Fruit fly (Drosophila melanogaster) whole organism, embryonic: ENCODE data around the gene CG6409.
A peak's percentile ranks its signal among the peaks of the same experiment; 100 is the strongest.

ENCODE experiments used
- Ada2b ChIP-seq: fragments of 200-800 bp; sonication (Bioruptor generic); IDR thresholded peaks from 2 replicates; pipeline ENCODE4 v1.3.6; 2022; ENCODE audit warnings: missing biosample characterization, missing genetic modification characterization
- Awh ChIP-seq: fragments of 200-800 bp; sonication (Bioruptor generic); IDR thresholded peaks from 2 replicates; pipeline ENCODE4, ENCODE4 v1.3.6; 2022; ENCODE audit warnings: missing biosample characterization, missing genetic modification characterization
- BtbVII ChIP-seq: fragments of 200-800 bp; sonication (Bioruptor generic); optimal IDR thresholded peaks from 3 replicates; lab custom pipeline; 2017; ENCODE audit warnings: missing biosample characterization, mild to moderate bottlenecking, missing genetic modification characterization
- CG10267 ChIP-seq: fragments of 200-800 bp; sonication (Bioruptor generic); optimal IDR thresholded peaks from 2 replicates; lab custom pipeline; 2018; ENCODE audit warnings: missing biosample characterization, mild to moderate bottlenecking, missing genetic modification characterization, moderate library complexity
- CG10321 ChIP-seq: fragments of 200-800 bp; sonication (Bioruptor generic); IDR thresholded peaks from 2 replicates; pipeline ENCODE4 v1.3.6; 2022; ENCODE audit warnings: missing biosample characterization, missing genetic modification characterization
- CG10431 ChIP-seq: fragments of 200-800 bp; sonication (Bioruptor generic); optimal IDR thresholded peaks from 3 replicates; lab custom pipeline; 2018; ENCODE audit warnings: missing biosample characterization, mild to moderate bottlenecking, missing genetic modification characterization
- CG11247 ChIP-seq: fragments of 200-800 bp; sonication (Bioruptor generic); IDR thresholded peaks from 2 replicates; pipeline ENCODE4 v1.3.6; 2022; ENCODE audit warnings: missing biosample characterization, missing genetic modification characterization
- CG13624 ChIP-seq: fragments of 200-800 bp; sonication (Bioruptor generic); optimal IDR thresholded peaks from 2 replicates; lab custom pipeline; 2016; ENCODE audit warnings: missing biosample characterization, missing genetic modification characterization
- CG15269 ChIP-seq: fragments of 200-800 bp; sonication (Bioruptor generic); optimal IDR thresholded peaks from 2 replicates; lab custom pipeline; 2018; ENCODE audit warnings: missing biosample characterization, mild to moderate bottlenecking, missing genetic modification characterization, moderate library complexity
- CG2202 ChIP-seq: fragments of 200-800 bp; sonication (Bioruptor generic); optimal IDR thresholded peaks from 2 replicates; lab custom pipeline; 2018; ENCODE audit warnings: missing biosample characterization, mild to moderate bottlenecking, missing genetic modification characterization
- CG2875 ChIP-seq: fragments of 200-800 bp; sonication (Bioruptor generic); optimal IDR thresholded peaks from 2 replicates; lab custom pipeline; 2017; ENCODE audit warnings: missing biosample characterization, mild to moderate bottlenecking, missing genetic modification characterization, missing genetic modification reagents
- CG30403 ChIP-seq: fragments of 200-800 bp; sonication (Bioruptor generic); optimal IDR thresholded peaks from 3 replicates; lab custom pipeline; 2016; ENCODE audit warnings: missing biosample characterization, missing genetic modification characterization
- CG33213 ChIP-seq: fragments of 200-800 bp; sonication (Bioruptor generic); optimal IDR thresholded peaks from 3 replicates; lab custom pipeline; 2016; ENCODE audit warnings: missing biosample characterization, missing genetic modification characterization
- CG3726 ChIP-seq: fragments of 200-800 bp; sonication (Bioruptor generic); IDR thresholded peaks from 3 replicates; pipeline ENCODE4, ENCODE4 v1.3.6; 2022; ENCODE audit warnings: missing biosample characterization, missing genetic modification characterization
- CG4730 ChIP-seq: fragments of 200-800 bp; sonication (Bioruptor generic); IDR thresholded peaks from 2 replicates; pipeline ENCODE4 v1.3.6; 2022; ENCODE audit warnings: missing biosample characterization, missing genetic modification characterization
- CG6654 ChIP-seq: fragments of 200-800 bp; sonication (Bioruptor generic); optimal IDR thresholded peaks from 2 replicates; lab custom pipeline; 2017; ENCODE audit warnings: missing biosample characterization, mild to moderate bottlenecking, missing genetic modification characterization
- CG6791 ChIP-seq: fragments of 200-800 bp; sonication (Bioruptor generic); IDR thresholded peaks from 3 replicates; pipeline ENCODE4 v1.3.6; 2022; ENCODE audit warnings: missing biosample characterization, missing genetic modification characterization; ENCODE audit not compliant: partially characterized antibody
- CG7556 ChIP-seq: fragments of 200-800 bp; sonication (Bioruptor generic); optimal IDR thresholded peaks from 2 replicates; lab custom pipeline; 2017; ENCODE audit warnings: missing biosample characterization, mild to moderate bottlenecking, missing genetic modification characterization
- CG8765 ChIP-seq: fragments of 200-800 bp; sonication (Bioruptor generic); IDR thresholded peaks from 2 replicates; pipeline ENCODE4 v1.3.6; 2022; ENCODE audit warnings: missing biosample characterization, missing genetic modification characterization
- CkIIα-i1 ChIP-seq: fragments of 200-800 bp; sonication (Bioruptor generic); IDR thresholded peaks from 2 replicates; pipeline ENCODE4 v1.3.6; 2022; ENCODE audit warnings: missing biosample characterization, missing genetic modification characterization
- Dbx ChIP-seq: fragments of 200-800 bp; sonication (Bioruptor generic); IDR thresholded peaks from 3 replicates; pipeline ENCODE4 v1.3.6; 2022; ENCODE audit warnings: missing biosample characterization, missing genetic modification characterization
- Gsc ChIP-seq: fragments of 200-800 bp; sonication (Bioruptor generic); IDR thresholded peaks from 2 replicates; pipeline ENCODE4 v1.3.6; 2022; ENCODE audit warnings: missing biosample characterization, missing genetic modification characterization
- Hey ChIP-seq: fragments of 200-800 bp; sonication (Bioruptor generic); optimal IDR thresholded peaks from 3 replicates; lab custom pipeline; 2018; ENCODE audit warnings: missing biosample characterization, mild to moderate bottlenecking, missing genetic modification characterization
- Hsf ChIP-seq: fragments of 200-800 bp; sonication (Bioruptor generic); optimal IDR thresholded peaks from 3 replicates; lab custom pipeline; 2016; ENCODE audit warnings: missing biosample characterization, missing genetic modification characterization
- Mad ChIP-seq: fragments of 200-800 bp; sonication (Bioruptor generic); optimal IDR thresholded peaks from 2 replicates; lab custom pipeline; 2016; ENCODE audit warnings: missing biosample characterization, missing genetic modification characterization
- Oli ChIP-seq: fragments of 200-800 bp; sonication (Bioruptor generic); optimal IDR thresholded peaks from 2 replicates; lab custom pipeline; 2018; ENCODE audit warnings: missing biosample characterization, mild to moderate bottlenecking, missing genetic modification characterization, moderate library complexity
- Opbp ChIP-seq: fragments of 200-800 bp; sonication (Bioruptor generic); IDR thresholded peaks from 3 replicates; pipeline ENCODE4 v1.3.6; 2022; ENCODE audit warnings: missing biosample characterization, missing genetic modification characterization; ENCODE audit not compliant: partially characterized antibody
- az2 ChIP-seq: fragments of 200-800 bp; sonication (Bioruptor generic); optimal IDR thresholded peaks from 3 replicates; lab custom pipeline; 2016; ENCODE audit warnings: missing biosample characterization, missing genetic modification characterization
- bsh ChIP-seq, 2 experiments: fragments of 200-800 bp; sonication (Bioruptor generic); optimal IDR thresholded peaks; 2 replicates each; lab custom pipeline; 2017 to 2018; ENCODE audit warnings: mild to moderate bottlenecking in 2 of 2, missing biosample characterization in 2 of 2, missing genetic modification characterization in 2 of 2, moderate library complexity in 1 of 2
- btn ChIP-seq: fragments of 200-800 bp; sonication (Bioruptor generic); optimal IDR thresholded peaks from 2 replicates; lab custom pipeline; 2016; ENCODE audit warnings: missing biosample characterization, missing genetic modification characterization
- cg ChIP-seq: fragments of 200-800 bp; sonication (Bioruptor generic); optimal IDR thresholded peaks from 3 replicates; lab custom pipeline; 2019; ENCODE audit warnings: missing biosample characterization, mild to moderate bottlenecking, missing genetic modification characterization, moderate library complexity
- crc ChIP-seq: fragments of 200-800 bp; sonication (Bioruptor generic); optimal IDR thresholded peaks from 2 replicates; lab custom pipeline; 2016; ENCODE audit warnings: missing biosample characterization, missing genetic modification characterization
- dimm ChIP-seq: fragments of 200-800 bp; sonication (Bioruptor generic); IDR thresholded peaks from 2 replicates; pipeline ENCODE4 v1.3.6; 2022; ENCODE audit warnings: missing biosample characterization, missing genetic modification characterization
- disco-r ChIP-seq: fragments of 200-800 bp; sonication (Bioruptor generic); optimal IDR thresholded peaks from 2 replicates; lab custom pipeline; 2016; ENCODE audit warnings: missing biosample characterization, missing genetic modification characterization
- ems ChIP-seq: fragments of 200-800 bp; sonication (Bioruptor generic); optimal IDR thresholded peaks from 3 replicates; lab custom pipeline; 2016; ENCODE audit warnings: missing biosample characterization, missing genetic modification characterization
- fd96Cb ChIP-seq: fragments of 200-800 bp; sonication (Bioruptor generic); optimal IDR thresholded peaks from 2 replicates; lab custom pipeline; 2018; ENCODE audit warnings: missing biosample characterization, mild to moderate bottlenecking, missing genetic modification characterization, moderate library complexity
- gem ChIP-seq: fragments of 200-800 bp; sonication (Bioruptor generic); optimal IDR thresholded peaks from 2 replicates; lab custom pipeline; 2019; ENCODE audit warnings: missing biosample characterization, mild to moderate bottlenecking, missing genetic modification characterization, moderate library complexity
- knrl ChIP-seq: fragments of 200-800 bp; sonication (Bioruptor generic); IDR thresholded peaks from 3 replicates; pipeline ENCODE4 v1.3.6; 2022; ENCODE audit warnings: missing biosample characterization, missing genetic modification characterization; ENCODE audit not compliant: partially characterized antibody
- lbe ChIP-seq: fragments of 200-800 bp; sonication (Bioruptor generic); optimal IDR thresholded peaks from 2 replicates; lab custom pipeline; 2016; ENCODE audit warnings: missing biosample characterization, mild to moderate bottlenecking, missing genetic modification characterization
- lov ChIP-seq, 2 experiments: fragments of 200-800 bp in 1 of 2; fragments of >200 bp in 1 of 2; sonication (Bioruptor generic) in 1 of 2; IDR thresholded peaks in 1 of 2; optimal IDR thresholded peaks in 1 of 2; 2 replicates in 1 of 2; 3 replicates in 1 of 2; pipeline versions ENCODE4 v1.3.6 to Lab custom; 2017 to 2022; ENCODE audit warnings: missing biosample characterization in 1 of 2, missing genetic modification characterization in 1 of 2
- luna ChIP-seq: fragments of 200-800 bp; sonication (Bioruptor generic); optimal IDR thresholded peaks from 2 replicates; lab custom pipeline; 2016; ENCODE audit warnings: missing biosample characterization, missing genetic modification characterization
- mirr ChIP-seq: fragments of 200-800 bp; sonication (Bioruptor generic); optimal IDR thresholded peaks from 3 replicates; lab custom pipeline; 2018; ENCODE audit warnings: missing biosample characterization, mild to moderate bottlenecking, missing genetic modification characterization
- mld ChIP-seq: fragments of 200-800 bp; sonication (Bioruptor generic); IDR thresholded peaks from 3 replicates; pipeline ENCODE4 v1.3.6; 2022; ENCODE audit warnings: missing biosample characterization, missing genetic modification characterization; ENCODE audit not compliant: partially characterized antibody
- oc ChIP-seq: fragments of 200-800 bp; sonication (Bioruptor generic); optimal IDR thresholded peaks from 2 replicates; lab custom pipeline; 2018; ENCODE audit warnings: missing biosample characterization, mild to moderate bottlenecking, missing genetic modification characterization, moderate library complexity
- odd ChIP-seq: fragments of 200-800 bp; sonication (Bioruptor generic); optimal IDR thresholded peaks from 2 replicates; lab custom pipeline; 2017; ENCODE audit warnings: missing biosample characterization, mild to moderate bottlenecking, missing genetic modification characterization
- sim ChIP-seq: fragments of 200-800 bp; sonication (Bioruptor generic); IDR thresholded peaks from 2 replicates; pipeline ENCODE4 v1.3.6; 2022; ENCODE audit warnings: missing biosample characterization, missing genetic modification characterization
- sima ChIP-seq: fragments of 200-800 bp; sonication (Bioruptor generic); optimal IDR thresholded peaks from 2 replicates; lab custom pipeline; 2016; ENCODE audit warnings: missing biosample characterization, missing genetic modification characterization
- unc-4 ChIP-seq: fragments of 200-800 bp; sonication (Bioruptor generic); IDR thresholded peaks from 2 replicates; pipeline ENCODE4 v1.3.6; 2022; ENCODE audit warnings: missing biosample characterization, missing genetic modification characterization; ENCODE audit not compliant: partially characterized antibody
- wdn ChIP-seq: fragments of 200-800 bp; sonication (Bioruptor generic); IDR thresholded peaks from 2 replicates; pipeline ENCODE4 v1.3.6; 2022; ENCODE audit warnings: missing biosample characterization, missing genetic modification characterization
- zen2 ChIP-seq: fragments of 200-800 bp; sonication (Bioruptor generic); IDR thresholded peaks from 3 replicates; pipeline ENCODE4 v1.3.6; 2022; ENCODE audit warnings: missing biosample characterization, missing genetic modification characterization; ENCODE audit not compliant: partially characterized antibody

The CG6409 gene

dm6 chr3L:10856534-10857030 is 25.6 kb downstream of the CG6409 start (continued):
- TF ChIP-seq lov (optimal IDR thresholded peaks at IDR 0.05; lab: Kevin White, UChicago): no peak
- peak; percentile 74; the same call in 2 of the 3 replicates for TF ChIP-seq lov (GFP tag; IDR thresholded peaks at IDR 0.05; lab: Robert Waterston, UW)
- no peak for TF ChIP-seq crc (GFP tag; lab: Kevin White, UChicago)
- TF ChIP-seq sim: no peak
- TF ChIP-seq CG2875 (GFP tag; lab: Kevin White, UChicago): no peak
- TF ChIP-seq Hsf (GFP tag; lab: Kevin White, UChicago): no peak
- no peak for TF ChIP-seq CG11247 (GFP tag; lab: Robert Waterston, UW)
- no peak for TF ChIP-seq bsh (GFP tag; optimal IDR thresholded peaks at IDR 0.05; lab: Kevin White, UChicago)
- peak; percentile 4 for TF ChIP-seq CG33213 (GFP tag; lab: Kevin White, UChicago)
- peak; percentile 57; the same call in 1 of the 2 replicates for TF ChIP-seq Awh (GFP tag; lab: Robert Waterston, UW)
- no peak for TF ChIP-seq Mad (GFP tag; lab: Kevin White, UChicago)
- TF ChIP-seq oc (tag; lab: Kevin White, UChicago): peak; percentile 96
- no peak for TF ChIP-seq BtbVII (GFP tag; lab: Kevin White, UChicago)
- no peak for TF ChIP-seq CG30403 (GFP tag; lab: Kevin White, UChicago)
- peak; percentile 19 for TF ChIP-seq ems (GFP tag; lab: Kevin White, UChicago)
- TF ChIP-seq dimm (GFP tag; lab: Robert Waterston, UW): no peak
- no peak for TF ChIP-seq gem
- no peak for TF ChIP-seq sima (GFP tag; lab: Kevin White, UChicago)
- no peak for TF ChIP-seq luna
- TF ChIP-seq zen2 (GFP tag; lab: Robert Waterston, UW): no peak
- no peak for TF ChIP-seq fd96Cb (tag; lab: Kevin White, UChicago)
- peak; percentile 40; the same call in 1 of the 2 replicates for TF ChIP-seq unc-4
- peak; percentile 51; the same call in 1 of the 3 replicates for TF ChIP-seq Opbp (GFP tag; lab: Robert Waterston, UW)
- no peak for TF ChIP-seq CG6654 (GFP tag; lab: Kevin White, UChicago)
- no peak for TF ChIP-seq Ada2b (GFP tag; lab: Robert Waterston, UW)
- peak; percentile 14 for TF ChIP-seq CG10267 (tag; lab: Kevin White, UChicago)
- TF ChIP-seq wdn (GFP tag; lab: Robert Waterston, UW): no peak
- TF ChIP-seq CG3726 (GFP tag; lab: Robert Waterston, UW): no peak
- TF ChIP-seq disco-r (GFP tag; lab: Kevin White, UChicago): peak; percentile 26
- no peak for TF ChIP-seq CG10431
- TF ChIP-seq CG4730 (GFP tag; lab: Robert Waterston, UW): no peak
- peak; percentile 57; the same call in 1 of the 3 replicates for TF ChIP-seq knrl (GFP tag; lab: Robert Waterston, UW)
- peak; percentile 20 for TF ChIP-seq CG2202 (tag; lab: Kevin White, UChicago)
- TF ChIP-seq CG13624: peak; percentile 66
- TF ChIP-seq mld (GFP tag; lab: Robert Waterston, UW): no peak
- TF ChIP-seq Oli: no peak
- TF ChIP-seq lbe: peak; percentile 34
- TF ChIP-seq Dbx (GFP tag; lab: Robert Waterston, UW): no peak; the same call in 2 of the 3 replicates
- peak; percentile 96 for TF ChIP-seq mirr (GFP tag; lab: Kevin White, UChicago)
- TF ChIP-seq Gsc: no peak
- no peak for TF ChIP-seq CG15269
- TF ChIP-seq CG8765: peak; percentile 56; the same call in 1 of the 2 replicates
- TF ChIP-seq CkIIα-i1: no peak
- peak; percentile 95 for TF ChIP-seq cg (GFP tag; lab: Kevin White, UChicago)
- TF ChIP-seq CG7556 (GFP tag; lab: Kevin White, UChicago): no peak
- TF ChIP-seq Hey (tag; lab: Kevin White, UChicago): peak; percentile 73
- TF ChIP-seq btn (GFP tag; lab: Kevin White, UChicago): no peak
- peak; percentile 95 for TF ChIP-seq CG10321
- TF ChIP-seq CG6791 (GFP tag; lab: Robert Waterston, UW): peak; percentile 17; the same call in 1 of the 3 replicates
- TF ChIP-seq az2 (GFP tag; lab: Kevin White, UChicago): no peak
- TF ChIP-seq odd (GFP tag; lab: Kevin White, UChicago): peak; percentile 36
